Fruit fly (Drosophila melanogaster) S2 (cell line): Measurements from ENCODE around the gene Ubr1.

ENCODE experiments used
- CG8478 ChIP-seq: fragments of >200 bp; optimal IDR thresholded peaks from 2 replicates; lab custom pipeline; 2018
- CTCF ChIP-seq, 2 experiments: fragments of >200 bp; optimal IDR thresholded peaks; 2 replicates each; lab custom pipeline; 2018

dm6 chrX:16932820-16933386 is 35.6 kb downstream of the Ubr1 start:
- TF ChIP-seq CTCF (optimal IDR thresholded peaks at IDR 0.05; lab: Kevin White, UChicago) = no peak
- no peak for TF ChIP-seq CG8478 (lab: Kevin White, UChicago)
